Worm (Caenorhabditis elegans): ENCODE measurements around the gene C27C12.1.
A peak's percentile ranks its signal among the peaks of the same experiment; 100 is the strongest.

C27C12.1 gene

DNA sequence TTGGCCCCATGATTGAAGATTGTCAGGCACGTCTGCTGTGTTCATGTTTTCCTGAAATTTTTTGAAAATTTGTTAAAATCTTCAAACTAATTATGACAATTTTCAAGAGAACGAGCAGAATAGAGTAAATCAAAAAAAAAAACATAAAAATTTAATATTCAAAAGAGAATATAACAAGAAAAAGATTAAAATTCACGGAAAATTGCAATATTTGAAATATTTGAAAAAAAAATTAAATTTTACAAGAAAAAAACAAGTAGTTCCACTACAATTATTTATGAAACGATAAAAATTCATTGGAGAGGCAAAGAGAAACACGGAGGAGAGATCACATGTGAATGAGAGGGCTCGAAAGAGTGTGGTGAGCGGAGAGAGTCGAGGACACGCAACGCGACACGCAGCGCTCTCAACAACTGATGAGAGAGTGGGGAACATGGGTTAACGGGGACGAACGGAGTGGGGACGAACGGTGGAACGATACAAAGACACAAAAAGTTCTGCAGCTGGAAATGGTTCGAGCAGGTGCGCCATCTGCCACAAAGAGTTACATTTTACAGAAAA is 29.0 kb downstream of the C27C12.1 start, which contains the start of gene mbk-1 (continued):
- peak; percentile 91 for TF ChIP-seq crh-2 (tag; optimal IDR thresholded peaks at IDR 0.05)
- no peak for TF ChIP-seq unc-62 (GFP tag; optimal IDR thresholded peaks at IDR 0.05)
- no peak for TF ChIP-seq ztf-1 (GFP tag; conservative IDR thresholded peaks at IDR 0.05)
- no peak for TF ChIP-seq nhr-237 (tag; optimal IDR thresholded peaks at IDR 0.05)
- no peak for TF ChIP-seq nhr-77 (tag; optimal IDR thresholded peaks at IDR 0.05)
- peak; percentile 86 for TF ChIP-seq fos-1 (tag; optimal IDR thresholded peaks at IDR 0.05)
- no peak for TF ChIP-seq alr-1 (tag; optimal IDR thresholded peaks at IDR 0.05)
- TF ChIP-seq sma-3 (GFP tag; optimal IDR thresholded peaks at IDR 0.05), result peak; percentile 70
- no peak for TF ChIP-seq egl-27 (tag; optimal IDR thresholded peaks at IDR 0.05)
- TF ChIP-seq aly-2 (tag; optimal IDR thresholded peaks at IDR 0.05), result no peak
- TF ChIP-seq lin-13 (GFP tag; optimal IDR thresholded peaks at IDR 0.05), result peak; percentile 46
- peak; percentile 77 for TF ChIP-seq nhr-25 (tag; optimal IDR thresholded peaks at IDR 0.05)
- TF ChIP-seq sem-4 (tag; optimal IDR thresholded peaks at IDR 0.05), result peak; percentile 15
- TF ChIP-seq nhr-11 (tag; optimal IDR thresholded peaks at IDR 0.05), result no peak

DNA sequence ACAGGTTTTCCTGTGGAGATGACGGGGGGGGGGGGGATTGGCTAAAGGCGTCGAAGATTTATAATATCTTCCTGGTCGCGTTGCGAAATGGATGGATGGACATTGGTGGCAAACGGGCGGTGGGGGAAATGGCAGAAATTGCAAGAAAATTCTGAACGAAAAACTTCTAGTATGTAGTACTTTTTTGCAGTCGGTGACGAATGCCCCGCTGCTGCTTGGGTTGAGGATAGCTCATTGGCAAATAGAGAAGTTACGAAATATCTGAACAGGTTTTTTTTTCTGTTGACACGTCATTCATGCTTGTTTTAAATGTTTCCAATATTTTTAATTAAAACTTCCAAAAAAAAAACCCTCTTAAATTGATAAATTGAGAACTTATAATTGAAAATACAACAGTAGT is 34.1 kb downstream of the C27C12.1 start:
- TF ChIP-seq nhr-12 (tag; optimal IDR thresholded peaks at IDR 0.05) (no peak), lin-13 (GFP tag; optimal IDR thresholded peaks at IDR 0.05) (peak; percentile 13)

DNA sequence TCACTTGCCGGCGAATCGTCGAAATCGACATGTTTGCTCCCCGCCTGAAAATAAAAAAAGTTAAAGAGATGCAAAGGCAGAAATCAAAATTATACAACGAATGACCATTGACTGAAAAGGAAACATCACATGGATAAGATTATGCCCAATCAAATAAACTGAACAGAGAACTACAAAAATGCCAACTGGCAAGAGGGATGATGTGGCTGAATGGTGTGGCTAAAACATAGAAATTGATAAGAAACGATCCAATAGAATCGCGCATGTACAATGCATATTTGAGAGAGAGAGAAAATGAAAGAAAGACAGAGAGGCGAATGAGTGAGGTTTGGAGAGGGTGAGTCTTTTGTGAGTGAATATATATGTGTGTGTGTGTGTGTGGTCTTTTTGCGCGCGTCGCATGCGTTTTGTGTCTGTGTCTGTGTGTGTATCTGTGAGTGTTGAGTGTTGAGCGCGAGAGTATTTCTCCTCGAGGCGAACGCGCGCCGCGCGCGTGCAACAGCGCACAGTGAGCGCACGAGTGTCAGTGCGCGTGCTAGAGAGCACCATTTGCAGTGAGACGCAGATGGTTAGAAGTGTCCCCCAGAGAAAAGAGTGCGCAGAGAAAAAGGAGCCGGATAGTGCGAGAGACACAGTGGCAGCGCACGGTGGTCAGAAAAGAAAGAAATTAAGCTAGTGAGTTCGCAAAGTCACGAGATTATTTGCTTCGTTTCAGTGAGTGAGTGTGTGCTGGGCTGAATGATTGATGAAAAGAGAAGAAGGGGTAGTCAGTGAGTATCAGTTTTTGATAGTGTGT is 34.9 kb downstream of the C27C12.1 start, which contains the start of gene epn-1:
Gene epn-1, minus strand, starts transcription at position 51 of the 796 bp plus-strand sequence.
- TF ChIP-seq lin-11 (tag; optimal IDR thresholded peaks at IDR 0.05) (peak; percentile 98), nhr-23 (tag; optimal IDR thresholded peaks at IDR 0.05) (no peak), sma-9 (GFP tag; optimal IDR thresholded peaks at IDR 0.05) (peak; percentile 98), sma-9 (tag; optimal IDR thresholded peaks at IDR 0.05) (peak; percentile 64), nhr-11 (tag; optimal IDR thresholded peaks at IDR 0.05) (no peak), alr-1 (tag; optimal IDR thresholded peaks at IDR 0.05) (no peak), nhr-25 (tag; optimal IDR thresholded peaks at IDR 0.05) (peak; percentile 97), nhr-10 (tag; optimal IDR thresholded peaks at IDR 0.05) (peak; percentile 80), nhr-77 (tag; optimal IDR thresholded peaks at IDR 0.05) (peak; percentile 61), gmeb-1 (tag; optimal IDR thresholded peaks at IDR 0.05) (peak; percentile 74), zag-1 (tag; optimal IDR thresholded peaks at IDR 0.05) (peak; percentile 97), lin-13 (GFP tag; optimal IDR thresholded peaks at IDR 0.05) (peak; percentile 94), ZK546.5 (tag; optimal IDR thresholded peaks at IDR 0.05) (peak; percentile 31), ztf-4 (tag; optimal IDR thresholded peaks at IDR 0.05) (peak; percentile 94), lsy-2 (tag; optimal IDR thresholded peaks at IDR 0.05) (peak; percentile 79 to 94), sma-3 (GFP tag; optimal IDR thresholded peaks at IDR 0.05) (peak; percentile 98), blmp-1 (tag; optimal IDR thresholded peaks at IDR 0.05; ENCODE audit: insufficient read depth) (peak; percentile 69), elt-3 (tag; optimal IDR thresholded peaks at IDR 0.05) (no peak), sem-4 (tag; optimal IDR thresholded peaks at IDR 0.05) (peak; percentile 96), ceh-82 (tag; optimal IDR thresholded peaks at IDR 0.05) (peak; percentile 54), ceh-16 (tag; optimal IDR thresholded peaks at IDR 0.05) (peak; percentile 98), crh-2 (tag; optimal IDR thresholded peaks at IDR 0.05) (peak; percentile 96), lin-39 (tag; optimal IDR thresholded peaks at IDR 0.05) (peak; percentile 70), elt-1 (tag; optimal IDR thresholded peaks at IDR 0.05) (peak; percentile 16), peb-1 (tag; optimal IDR thresholded peaks at IDR 0.05) (no peak), nhr-12 (tag; optimal IDR thresholded peaks at IDR 0.05) (peak; percentile 69), dmd-4 (tag; optimal IDR thresholded peaks at IDR 0.05) (no peak), Y55F3AM.14 (GFP tag; optimal IDR thresholded peaks at IDR 0.05) (peak; percentile 99), nhr-6 (tag; optimal IDR thresholded peaks at IDR 0.05) (peak; percentile 84), fos-1 (tag; optimal IDR thresholded peaks at IDR 0.05) (peak; percentile 89), mdl-1 (tag; optimal IDR thresholded peaks at IDR 0.05) (peak; percentile 99 to 100), snpc-4 (tag; optimal IDR thresholded peaks at IDR 0.05) (peak; percentile 78), mbf-1 (tag; optimal IDR thresholded peaks at IDR 0.05) (no peak), nhr-129 (tag; optimal IDR thresholded peaks at IDR 0.05) (peak; percentile 96), ztf-11 (tag; optimal IDR thresholded peaks at IDR 0.05) (peak; percentile 27), R02D3.7 (tag; optimal IDR thresholded peaks at IDR 0.05) (no peak), egl-27 (tag; optimal IDR thresholded peaks at IDR 0.05) (peak; percentile 97), aly-2 (tag; optimal IDR thresholded peaks at IDR 0.05) (no peak), nhr-237 (tag; optimal IDR thresholded peaks at IDR 0.05) (peak; percentile 58), unc-39 (tag; optimal IDR thresholded peaks at IDR 0.05) (no peak), skn-1 (tag; optimal IDR thresholded peaks at IDR 0.05) (peak; percentile 30), ztf-1 (GFP tag; conservative IDR thresholded peaks at IDR 0.05) (no peak), unc-62 (GFP tag; optimal IDR thresholded peaks at IDR 0.05) (peak; percentile 80), ama-1 (optimal IDR thresholded peaks at IDR 0.05) (peak; percentile 54), C34F6.9 (tag; optimal IDR thresholded peaks at IDR 0.05) (peak; percentile 98), F13H6.1 (tag; optimal IDR thresholded peaks at IDR 0.05) (peak; percentile 99)
